Worm (Caenorhabditis elegans): Measurements from ENCODE around the gene R11G1.1.

Gene R11G1.1

DNA sequence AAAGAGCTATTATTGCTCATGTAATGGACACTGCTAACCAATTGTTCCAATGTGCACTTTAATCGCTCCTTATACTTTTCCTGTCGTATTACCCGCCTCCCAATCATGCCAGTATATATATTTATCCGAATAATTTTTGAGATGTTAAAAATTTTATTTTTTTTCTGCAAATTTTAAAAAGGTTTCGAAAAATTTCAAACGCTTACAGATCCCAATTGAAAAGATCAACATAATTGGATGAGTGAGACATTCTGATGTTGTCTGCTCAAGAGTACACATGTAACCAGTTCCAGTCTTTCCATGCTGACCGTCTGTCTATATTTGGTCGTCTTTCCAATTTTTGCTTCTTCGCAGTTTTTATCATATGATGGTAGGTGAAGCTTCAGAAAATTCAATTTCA is at the start of gene R11G1.1:
Gene R11G1.1, plus strand, starts transcription at position 301 of the 400 bp plus-strand sequence.
- TF ChIP-seq T22C8.4 (GFP tag; IDR thresholded peaks at IDR 0.05) (no peak), ztf-23 (GFP tag; IDR thresholded peaks at IDR 0.05) (no peak), ztf-29 (GFP tag; IDR thresholded peaks at IDR 0.05) (no peak), ref-1 (GFP tag; conservative IDR thresholded peaks at IDR 0.05) (no peak), tab-1 (GFP tag; IDR thresholded peaks at IDR 0.05) (no peak), cog-1 (tag; optimal IDR thresholded peaks at IDR 0.05) (no peak), klf-2 (GFP tag; conservative IDR thresholded peaks at IDR 0.05) (no peak), med-1 (GFP tag; optimal IDR thresholded peaks at IDR 0.05; ENCODE audit: insufficient read depth) (no peak), flt-1 (GFP tag; IDR thresholded peaks at IDR 0.05) (no peak)

DNA sequence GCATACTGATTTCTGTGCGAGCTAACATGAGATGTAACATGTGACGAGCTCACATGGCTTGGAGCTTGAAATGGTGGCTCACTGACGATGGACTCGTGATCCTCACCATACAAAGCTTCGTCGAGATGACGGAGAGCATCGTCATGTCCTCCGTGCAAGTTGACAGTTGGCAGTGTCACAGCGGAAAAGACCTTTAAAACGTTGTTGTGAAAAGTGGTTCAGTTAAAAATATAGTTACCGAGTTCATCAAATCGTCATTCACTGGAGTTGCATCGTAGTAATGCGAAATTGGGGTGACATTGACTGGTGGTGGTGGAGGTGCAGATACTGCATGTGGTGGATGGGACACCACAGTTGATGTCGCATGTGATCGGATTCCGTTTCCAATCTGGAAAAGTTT is 48.9 kb upstream of the R11G1.1 start:
- TF ChIP-seq cog-1 (tag; optimal IDR thresholded peaks at IDR 0.05) = no peak
- TF ChIP-seq flt-1 (GFP tag; IDR thresholded peaks at IDR 0.05) = no peak
- TF ChIP-seq ztf-29 (GFP tag; IDR thresholded peaks at IDR 0.05) = no peak
- no peak for TF ChIP-seq tab-1 (GFP tag; IDR thresholded peaks at IDR 0.05)
- TF ChIP-seq T22C8.4 (GFP tag; IDR thresholded peaks at IDR 0.05) = no peak
- TF ChIP-seq ref-1 (GFP tag; conservative IDR thresholded peaks at IDR 0.05) = no peak
- TF ChIP-seq klf-2 (GFP tag; conservative IDR thresholded peaks at IDR 0.05) = no peak
- no peak for TF ChIP-seq ztf-23 (GFP tag; IDR thresholded peaks at IDR 0.05)
- no peak for TF ChIP-seq med-1 (GFP tag; optimal IDR thresholded peaks at IDR 0.05; ENCODE audit: insufficient read depth)

DNA sequence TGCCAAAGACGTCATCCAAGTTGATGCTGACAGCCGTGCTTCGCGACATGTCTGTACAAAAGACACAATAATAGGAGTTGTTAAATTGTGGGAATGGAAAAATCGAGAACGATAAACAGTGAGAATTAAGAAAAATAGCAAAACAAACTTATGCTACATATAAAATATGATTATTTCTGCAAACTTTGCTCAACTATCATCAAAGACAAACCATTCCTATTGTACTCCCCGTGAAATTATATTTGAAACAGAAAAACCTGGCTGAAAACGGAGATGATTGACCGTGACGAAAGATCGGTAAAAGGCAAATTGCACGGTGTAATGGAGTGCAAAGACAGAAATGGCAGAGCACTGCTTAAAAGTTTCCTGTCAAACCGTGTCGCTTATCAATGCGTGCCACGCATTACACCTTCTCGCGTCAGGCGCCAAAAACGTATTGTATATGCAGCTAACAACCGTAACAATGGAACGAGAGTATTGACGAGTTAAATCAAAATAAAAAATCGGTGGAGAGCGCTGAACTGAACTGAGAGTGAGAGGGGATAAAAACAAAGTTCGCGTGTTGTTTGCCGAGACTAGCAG is 48.2 kb upstream of the R11G1.1 start, which contains the start of gene C18B2.5:
Gene C18B2.5, minus strand, starts transcription at position 51 of the 582 bp plus-strand sequence.
- no peak for TF ChIP-seq tab-1 (GFP tag; IDR thresholded peaks at IDR 0.05)
- no peak for TF ChIP-seq ztf-29 (GFP tag; IDR thresholded peaks at IDR 0.05)
- TF ChIP-seq cog-1 (tag; optimal IDR thresholded peaks at IDR 0.05) = no peak
- no peak for TF ChIP-seq klf-2 (GFP tag; conservative IDR thresholded peaks at IDR 0.05)
- no peak for TF ChIP-seq ztf-23 (GFP tag; IDR thresholded peaks at IDR 0.05)
- no peak for TF ChIP-seq med-1 (GFP tag; optimal IDR thresholded peaks at IDR 0.05; ENCODE audit: insufficient read depth)

DNA sequence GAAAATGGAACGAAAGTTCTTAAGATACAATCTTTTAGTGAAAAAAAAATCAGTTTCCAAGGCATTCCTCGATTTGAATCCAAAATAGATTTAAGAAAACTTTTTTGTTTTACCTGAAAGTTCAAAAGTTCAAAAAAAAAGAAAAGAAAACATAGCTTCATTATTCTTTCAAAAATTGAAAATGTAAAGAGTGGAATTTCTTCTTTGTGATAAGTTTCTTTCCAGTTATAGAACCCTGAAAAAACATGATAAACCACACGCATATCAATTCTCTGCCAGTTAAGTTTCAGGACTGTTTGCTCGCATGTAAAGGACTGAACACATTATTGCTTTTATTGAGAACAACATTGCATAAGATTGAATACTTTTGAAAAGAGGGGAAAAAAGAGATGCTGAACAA is 47.6 kb upstream of the R11G1.1 start:
- TF ChIP-seq flt-1 (GFP tag; IDR thresholded peaks at IDR 0.05) (no peak), tab-1 (GFP tag; IDR thresholded peaks at IDR 0.05) (no peak), T22C8.4 (GFP tag; IDR thresholded peaks at IDR 0.05) (no peak), klf-2 (GFP tag; conservative IDR thresholded peaks at IDR 0.05) (no peak), med-1 (GFP tag; optimal IDR thresholded peaks at IDR 0.05; ENCODE audit: insufficient read depth) (no peak), ztf-23 (GFP tag; IDR thresholded peaks at IDR 0.05) (no peak)

DNA sequence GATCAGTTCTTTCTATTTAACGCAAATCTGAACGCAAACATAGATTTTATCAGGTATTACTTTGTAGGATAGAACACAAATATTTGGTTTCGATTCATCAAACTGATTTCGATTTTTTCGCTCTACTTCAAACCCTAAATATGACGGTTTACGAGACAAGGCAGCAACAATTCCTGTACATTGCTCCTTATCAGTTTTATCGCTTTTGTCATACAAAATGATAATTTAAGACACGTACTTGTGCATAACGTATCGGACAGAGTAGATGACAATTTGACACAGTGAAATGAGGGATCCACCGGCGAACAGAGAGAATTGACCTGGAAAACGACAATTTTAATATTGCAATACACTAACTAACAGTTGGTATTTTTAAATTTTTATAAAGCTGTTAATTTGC is 45.6 kb upstream of the R11G1.1 start:
- TF ChIP-seq ref-1 (GFP tag; conservative IDR thresholded peaks at IDR 0.05) (no peak), ztf-29 (GFP tag; IDR thresholded peaks at IDR 0.05) (no peak), flt-1 (GFP tag; IDR thresholded peaks at IDR 0.05) (no peak), T22C8.4 (GFP tag; IDR thresholded peaks at IDR 0.05) (no peak), med-1 (GFP tag; optimal IDR thresholded peaks at IDR 0.05; ENCODE audit: insufficient read depth) (no peak), cog-1 (tag; optimal IDR thresholded peaks at IDR 0.05) (no peak), tab-1 (GFP tag; IDR thresholded peaks at IDR 0.05) (no peak), ztf-23 (GFP tag; IDR thresholded peaks at IDR 0.05) (no peak), klf-2 (GFP tag; conservative IDR thresholded peaks at IDR 0.05) (no peak)

DNA sequence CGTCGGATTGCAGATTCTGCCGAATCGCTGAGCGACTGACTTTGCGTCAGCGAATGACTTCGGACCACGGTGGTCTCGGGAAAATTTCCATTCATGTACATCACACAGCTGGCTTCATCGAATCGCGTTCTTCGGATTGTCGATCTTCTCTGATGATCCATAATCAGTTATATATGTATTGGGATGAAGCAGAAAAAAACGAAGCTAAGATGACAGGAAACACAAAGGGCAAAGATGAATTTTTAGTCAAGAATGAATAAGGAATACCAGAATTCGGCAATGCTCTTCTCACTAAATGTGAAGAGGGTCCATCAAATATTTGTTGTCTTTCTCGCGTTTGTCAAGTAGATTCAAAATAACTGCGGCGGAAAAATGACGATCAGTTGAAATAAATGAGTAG is 42.1 kb upstream of the R11G1.1 start, which contains the start of gene del-9:
Gene del-9, minus strand, starts transcription at position 101 of the 400 bp plus-strand sequence.
- TF ChIP-seq ztf-29 (GFP tag; IDR thresholded peaks at IDR 0.05) = no peak
- no peak for TF ChIP-seq tab-1 (GFP tag; IDR thresholded peaks at IDR 0.05)
- no peak for TF ChIP-seq flt-1 (GFP tag; IDR thresholded peaks at IDR 0.05)

DNA sequence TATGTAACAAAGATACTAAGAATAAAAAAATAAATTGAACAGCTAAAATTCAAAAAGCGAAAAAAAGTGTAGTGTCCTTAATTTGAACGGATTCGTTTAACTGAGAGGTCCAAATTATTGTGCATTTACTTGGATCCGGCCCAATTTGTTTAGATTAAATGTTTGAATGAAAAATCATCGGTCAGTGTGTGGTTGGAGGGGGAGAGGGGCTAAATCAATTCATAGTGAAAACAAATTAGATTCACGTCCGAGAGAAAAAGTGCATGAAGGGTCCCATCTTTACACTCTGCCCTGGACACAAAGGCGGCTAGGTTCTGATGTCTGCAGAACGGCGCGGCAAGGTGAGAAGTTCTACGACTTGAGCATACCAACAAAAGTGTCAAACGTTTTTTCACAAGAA is 40.5 kb upstream of the R11G1.1 start:
- no peak for TF ChIP-seq cog-1 (tag; optimal IDR thresholded peaks at IDR 0.05)
- no peak for TF ChIP-seq ref-1 (GFP tag; conservative IDR thresholded peaks at IDR 0.05)
- TF ChIP-seq med-1 (GFP tag; optimal IDR thresholded peaks at IDR 0.05; ENCODE audit: insufficient read depth) = no peak
- TF ChIP-seq tab-1 (GFP tag; IDR thresholded peaks at IDR 0.05) = no peak
- no peak for TF ChIP-seq T22C8.4 (GFP tag; IDR thresholded peaks at IDR 0.05)
- no peak for TF ChIP-seq ztf-23 (GFP tag; IDR thresholded peaks at IDR 0.05)
- no peak for TF ChIP-seq flt-1 (GFP tag; IDR thresholded peaks at IDR 0.05)
- no peak for TF ChIP-seq klf-2 (GFP tag; conservative IDR thresholded peaks at IDR 0.05)
- no peak for TF ChIP-seq ztf-29 (GFP tag; IDR thresholded peaks at IDR 0.05)

DNA sequence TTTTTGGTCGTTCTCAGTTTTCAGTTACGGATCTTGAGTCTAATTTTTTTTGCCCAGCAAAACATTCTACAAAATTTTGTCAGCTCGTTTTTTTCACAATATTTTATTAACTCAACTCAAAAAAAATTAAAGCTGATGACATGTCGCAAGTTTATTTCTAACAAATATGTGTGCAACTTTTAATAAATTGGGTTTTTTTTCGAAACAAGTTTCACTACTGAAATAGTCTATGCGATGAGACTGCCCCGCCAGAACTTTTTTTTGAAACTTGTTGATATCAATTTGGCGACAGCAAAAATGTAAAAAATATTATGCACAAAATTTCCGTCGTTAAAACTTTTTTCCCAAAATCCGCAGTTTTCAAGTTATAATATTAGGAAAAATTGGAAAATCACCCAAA is 36.1 kb upstream of the R11G1.1 start, which contains the start of gene C18B2.2:
Gene C18B2.2, plus strand, starts transcription at position 301 of the 400 bp plus-strand sequence.
- TF ChIP-seq med-1 (GFP tag; optimal IDR thresholded peaks at IDR 0.05; ENCODE audit: insufficient read depth) (no peak), ztf-29 (GFP tag; IDR thresholded peaks at IDR 0.05) (no peak), T22C8.4 (GFP tag; IDR thresholded peaks at IDR 0.05) (no peak), cog-1 (tag; optimal IDR thresholded peaks at IDR 0.05) (no peak), tab-1 (GFP tag; IDR thresholded peaks at IDR 0.05) (no peak)

DNA sequence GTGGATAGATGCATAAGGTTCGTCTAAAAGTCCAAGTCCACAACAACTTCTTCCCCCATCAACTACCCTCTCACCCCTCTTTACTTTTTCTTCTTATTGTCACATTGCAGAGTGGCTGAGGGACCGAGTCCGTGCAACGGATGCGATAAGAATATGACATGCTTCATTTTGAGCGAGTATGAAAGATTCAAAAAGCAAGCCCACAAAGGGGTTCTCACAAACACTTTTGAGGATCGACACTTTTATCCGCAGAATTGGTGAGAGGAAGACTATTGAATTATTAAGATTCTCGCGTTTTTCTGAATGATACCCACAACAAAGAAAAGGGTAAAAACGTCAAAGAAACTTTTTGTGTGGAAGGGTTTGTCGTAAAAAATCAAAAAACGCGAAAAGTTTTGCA is 33.7 kb upstream of the R11G1.1 start:
- TF ChIP-seq cog-1 (tag; optimal IDR thresholded peaks at IDR 0.05) (no peak), ztf-29 (GFP tag; IDR thresholded peaks at IDR 0.05) (no peak), ztf-23 (GFP tag; IDR thresholded peaks at IDR 0.05) (no peak), med-1 (GFP tag; optimal IDR thresholded peaks at IDR 0.05; ENCODE audit: insufficient read depth) (no peak), ref-1 (GFP tag; conservative IDR thresholded peaks at IDR 0.05) (no peak), T22C8.4 (GFP tag; IDR thresholded peaks at IDR 0.05) (no peak), flt-1 (GFP tag; IDR thresholded peaks at IDR 0.05) (no peak), tab-1 (GFP tag; IDR thresholded peaks at IDR 0.05) (no peak)

DNA sequence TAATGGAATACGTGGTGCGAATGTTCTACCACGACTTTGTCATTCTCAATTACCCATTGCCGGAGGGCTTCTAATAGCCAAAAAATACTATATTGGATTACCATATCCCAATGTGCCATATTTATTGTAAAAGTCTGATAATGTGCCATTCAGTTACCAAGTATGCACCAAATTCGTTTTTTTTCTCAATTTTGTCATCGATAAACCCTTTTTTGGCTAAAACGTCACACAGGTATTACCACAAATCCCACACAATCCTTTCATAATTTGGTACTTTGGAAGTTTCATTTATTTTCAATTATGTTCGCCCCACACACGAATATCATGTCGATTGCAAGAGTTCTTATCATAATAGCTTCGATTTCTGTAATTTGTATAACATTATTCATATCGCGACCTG is 31.3 kb upstream of the R11G1.1 start, which contains the start of gene vep-2:
Gene vep-2, plus strand, starts transcription at position 301 of the 400 bp plus-strand sequence.
- TF ChIP-seq klf-2 (GFP tag; conservative IDR thresholded peaks at IDR 0.05) = no peak
- no peak for TF ChIP-seq tab-1 (GFP tag; IDR thresholded peaks at IDR 0.05)
- no peak for TF ChIP-seq cog-1 (tag; optimal IDR thresholded peaks at IDR 0.05)
- no peak for TF ChIP-seq ztf-23 (GFP tag; IDR thresholded peaks at IDR 0.05)
- no peak for TF ChIP-seq flt-1 (GFP tag; IDR thresholded peaks at IDR 0.05)
- TF ChIP-seq ztf-29 (GFP tag; IDR thresholded peaks at IDR 0.05) = no peak
- no peak for TF ChIP-seq ref-1 (GFP tag; conservative IDR thresholded peaks at IDR 0.05)
- TF ChIP-seq T22C8.4 (GFP tag; IDR thresholded peaks at IDR 0.05) = no peak
- no peak for TF ChIP-seq med-1 (GFP tag; optimal IDR thresholded peaks at IDR 0.05; ENCODE audit: insufficient read depth)
